Fruit fly (Drosophila melanogaster) whole organism, prepupa: Measurements from ENCODE around the gene CG15385.
A peak's percentile ranks its signal among the peaks of the same experiment; 100 is the strongest.

ENCODE experiments used
- Blimp-1 ChIP-seq: fragments of 200-800 bp; sonication (Bioruptor generic); optimal IDR thresholded peaks from 3 replicates; lab custom pipeline; 2017; ENCODE audit warnings: missing biosample characterization, missing genetic modification characterization, mild to moderate bottlenecking, moderate library complexity, missing genetic modification reagents
- CG10669 ChIP-seq: fragments of 200-800 bp; sonication (Bioruptor generic); optimal IDR thresholded peaks from 3 replicates; lab custom pipeline; 2018; ENCODE audit warnings: missing biosample characterization, mild to moderate bottlenecking, missing genetic modification characterization, moderate library complexity
- CG6854 ChIP-seq: fragments of 200-800 bp; sonication (Bioruptor generic); optimal IDR thresholded peaks from 2 replicates; lab custom pipeline; 2017; ENCODE audit warnings: missing biosample characterization, mild to moderate bottlenecking, missing genetic modification characterization
- CG8632 ChIP-seq: fragments of 200-800 bp; sonication (Bioruptor generic); optimal IDR thresholded peaks from 3 replicates; lab custom pipeline; 2016; ENCODE audit warnings: missing biosample characterization, missing genetic modification characterization
- Lpt ChIP-seq: fragments of 200-800 bp; sonication (Bioruptor generic); optimal IDR thresholded peaks from 3 replicates; lab custom pipeline; 2016; ENCODE audit warnings: missing biosample characterization, missing genetic modification characterization
- Sox102F ChIP-seq: fragments of 200-800 bp; sonication (Bioruptor generic); optimal IDR thresholded peaks from 2 replicates; lab custom pipeline; 2016; ENCODE audit warnings: missing biosample characterization, mild to moderate bottlenecking, missing genetic modification characterization
- Sox15 ChIP-seq: fragments of 200-800 bp; sonication (Bioruptor generic); optimal IDR thresholded peaks from 3 replicates; lab custom pipeline; 2016; ENCODE audit warnings: missing biosample characterization, missing genetic modification characterization
- dac ChIP-seq: fragments of 200-800 bp; sonication (Bioruptor generic); optimal IDR thresholded peaks from 2 replicates; lab custom pipeline; 2017; ENCODE audit warnings: missing biosample characterization, mild to moderate bottlenecking, missing genetic modification characterization

DNA sequence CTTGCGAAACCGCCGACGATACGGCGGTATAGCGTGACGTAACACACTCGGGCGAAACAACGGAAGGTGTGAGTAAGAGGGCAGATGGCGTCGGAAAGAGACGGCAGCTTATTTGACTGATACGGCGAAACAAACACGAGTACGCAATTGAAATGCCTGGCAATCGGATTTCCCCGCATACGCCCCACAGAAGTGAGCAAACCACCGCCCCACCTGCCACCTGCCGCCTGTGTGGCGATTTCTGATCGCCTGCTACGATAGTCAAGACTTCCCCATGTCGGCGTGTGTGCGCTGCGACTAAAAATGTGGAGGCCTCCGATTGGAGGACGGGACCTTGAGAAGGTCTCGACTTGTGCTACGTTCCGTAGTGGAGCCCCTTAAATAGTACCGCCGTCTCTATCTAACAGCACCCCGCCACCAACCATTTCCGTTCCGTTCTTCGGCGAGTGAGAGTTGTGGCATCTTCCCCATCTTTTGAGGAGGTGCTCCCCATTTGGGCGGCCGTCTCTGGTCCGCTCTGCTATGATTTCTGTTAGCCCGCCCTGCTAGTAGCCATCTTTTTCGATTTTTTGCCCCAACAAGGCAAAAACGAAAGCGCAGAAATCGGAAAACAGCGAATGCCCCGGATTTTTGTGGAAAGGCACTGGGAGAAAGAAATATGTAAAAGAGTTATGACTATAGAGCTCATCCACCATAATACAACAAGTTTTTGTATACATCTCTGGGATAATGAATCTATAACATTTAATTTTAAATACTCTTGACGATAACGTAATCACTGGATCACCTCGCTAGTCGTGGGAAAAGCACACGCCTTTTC, 13.5 kb downstream of the CG15385 start:
- TF ChIP-seq Blimp-1 (GFP tag; lab: Kevin White, UChicago) (peak; percentile 90), dac (GFP tag; lab: Kevin White, UChicago) (peak; percentile 92), CG10669 (GFP tag; lab: Kevin White, UChicago) (peak; percentile 94), Sox102F (GFP tag; lab: Kevin White, UChicago) (peak; percentile 99), Sox15 (GFP tag; lab: Kevin White, UChicago) (peak; percentile 98), CG8632 (GFP tag; lab: Kevin White, UChicago) (peak; percentile 97), CG6854 (GFP tag; lab: Kevin White, UChicago) (peak; percentile 95), Lpt (GFP tag; lab: Kevin White, UChicago) (peak; percentile 97)
